Worm (Caenorhabditis elegans) whole organism, late embryonic: ENCODE results near the gene C14E2.6.

Experiments used
- C08G9.2 ChIP-seq: sonication (generic microtip); optimal IDR thresholded peaks from 2 replicates; lab custom pipeline; 2016; ENCODE audit warnings: mild to moderate bottlenecking, missing genetic modification characterization, moderate library complexity, missing compliant biosample characterization
- C38D4.7 ChIP-seq: fragments of 200-800 bp; sonication (Bioruptor generic); optimal IDR thresholded peaks from 2 replicates; lab custom pipeline; 2018; ENCODE audit warnings: mild to moderate bottlenecking, missing genetic modification characterization, moderate library complexity, missing compliant biosample characterization
- K02D7.2 ChIP-seq: sonication (generic microtip); optimal IDR thresholded peaks from 2 replicates; lab custom pipeline; 2017; ENCODE audit warnings: mild to moderate bottlenecking, missing genetic modification characterization, missing compliant biosample characterization
- T23F11.4 ChIP-seq: fragments of 200-800 bp; sonication (Bioruptor generic); optimal IDR thresholded peaks from 2 replicates; lab custom pipeline; 2018; ENCODE audit warnings: mild to moderate bottlenecking, missing genetic modification characterization, missing compliant biosample characterization
- Y22D7AL.16 ChIP-seq: sonication (generic microtip); optimal IDR thresholded peaks from 2 replicates; lab custom pipeline; 2016; ENCODE audit warnings: missing genetic modification characterization, missing compliant biosample characterization
- ahr-1 ChIP-seq: sonication (generic microtip); optimal IDR thresholded peaks from 2 replicates; lab custom pipeline; 2016; ENCODE audit warnings: missing genetic modification characterization, missing compliant biosample characterization
- ceh-14 ChIP-seq: sonication (generic microtip); optimal IDR thresholded peaks from 2 replicates; lab custom pipeline; 2016; ENCODE audit warnings: missing genotype, missing genetic modification characterization, missing compliant biosample characterization
- ceh-18 ChIP-seq: sonication (generic microtip); optimal IDR thresholded peaks from 2 replicates; lab custom pipeline; 2016; ENCODE audit warnings: missing genetic modification characterization, missing compliant biosample characterization
- ceh-19 ChIP-seq: fragments of 200-800 bp; sonication (Bioruptor generic); optimal IDR thresholded peaks from 2 replicates; lab custom pipeline; 2018; ENCODE audit warnings: mild to moderate bottlenecking, missing genetic modification characterization, missing compliant biosample characterization
- ceh-2 ChIP-seq: sonication (generic microtip); optimal IDR thresholded peaks from 2 replicates; lab custom pipeline; 2016; ENCODE audit warnings: missing genotype, missing genetic modification characterization, missing compliant biosample characterization
- ceh-48 ChIP-seq: sonication (generic microtip); optimal IDR thresholded peaks from 2 replicates; lab custom pipeline; 2016; ENCODE audit warnings: missing genetic modification characterization, inconsistent platforms, missing compliant biosample characterization
- ceh-6 ChIP-seq: fragments of 200-800 bp; sonication (Bioruptor generic); optimal IDR thresholded peaks from 2 replicates; lab custom pipeline; 2018; ENCODE audit warnings: mild to moderate bottlenecking, missing genetic modification characterization, missing compliant biosample characterization
- ceh-9 ChIP-seq: sonication (generic microtip); optimal IDR thresholded peaks from 2 replicates; lab custom pipeline; 2016; ENCODE audit warnings: mild to moderate bottlenecking, missing genetic modification characterization, inconsistent platforms, missing compliant biosample characterization
- dve-1 ChIP-seq: sonication (generic microtip); optimal IDR thresholded peaks from 2 replicates; lab custom pipeline; 2017; ENCODE audit warnings: antibody characterized with exemption, mild to moderate bottlenecking, missing genetic modification characterization, missing compliant biosample characterization
- elt-2 ChIP-seq: sonication (generic microtip); optimal IDR thresholded peaks from 2 replicates; lab custom pipeline; 2016; ENCODE audit warnings: missing genetic modification reagents, missing genetic modification characterization, missing compliant biosample characterization
- fax-1 ChIP-seq: sonication (generic microtip); optimal IDR thresholded peaks from 2 replicates; lab custom pipeline; 2016; ENCODE audit warnings: missing genotype, missing genetic modification characterization, missing compliant biosample characterization
- hlh-6 ChIP-seq: sonication (generic microtip); optimal IDR thresholded peaks from 2 replicates; lab custom pipeline; 2016; ENCODE audit warnings: missing genotype, missing genetic modification characterization, missing compliant biosample characterization
- lim-6 ChIP-seq: sonication (generic microtip); optimal IDR thresholded peaks from 2 replicates; lab custom pipeline; 2016; ENCODE audit warnings: missing genetic modification characterization, missing compliant biosample characterization
- mec-3 ChIP-seq: sonication (generic microtip); optimal IDR thresholded peaks from 2 replicates; lab custom pipeline; 2016; ENCODE audit warnings: borderline replicate concordance, missing genetic modification characterization, missing compliant biosample characterization
- nhr-11 ChIP-seq: fragments of 150-350 bp; optimal IDR thresholded peaks from 2 replicates; lab custom pipeline; 2014; ENCODE audit warnings: missing biosample characterization, missing genetic modification characterization
- npax-4 ChIP-seq: sonication (generic microtip); optimal IDR thresholded peaks from 2 replicates; lab custom pipeline; 2016; ENCODE audit warnings: missing genetic modification characterization, missing compliant biosample characterization
- pag-3 ChIP-seq: sonication (generic microtip); optimal IDR thresholded peaks from 2 replicates; lab custom pipeline; 2016; ENCODE audit warnings: missing compliant biosample characterization, missing genetic modification characterization, borderline replicate concordance
- pat-9 ChIP-seq: fragments of 200-800 bp; sonication (Bioruptor generic); optimal IDR thresholded peaks from 2 replicates; lab custom pipeline; 2018; ENCODE audit warnings: mild to moderate bottlenecking, missing genetic modification characterization, moderate library complexity, missing compliant biosample characterization
- pax-1 ChIP-seq: fragments of 150-350 bp; optimal IDR thresholded peaks from 2 replicates; lab custom pipeline; 2014; ENCODE audit warnings: missing biosample characterization, missing genetic modification characterization
- pha-2 ChIP-seq: sonication (generic microtip); optimal IDR thresholded peaks from 2 replicates; lab custom pipeline; 2017; ENCODE audit warnings: mild to moderate bottlenecking, missing genetic modification characterization, missing compliant biosample characterization
- ref-2 ChIP-seq: sonication (generic microtip); optimal IDR thresholded peaks from 2 replicates; lab custom pipeline; 2016; ENCODE audit warnings: missing genetic modification characterization, missing compliant biosample characterization
- sdc-2 ChIP-seq: sonication (generic microtip); optimal IDR thresholded peaks from 2 replicates; lab custom pipeline; 2016; ENCODE audit warnings: missing genotype, missing genetic modification characterization, missing compliant biosample characterization
- sox-2 ChIP-seq: fragments of 200-800 bp; sonication (Bioruptor generic); IDR thresholded peaks from 2 replicates; pipeline ENCODE4 v1.3.6; 2022; ENCODE audit warnings: missing genetic modification reagents, missing genetic modification characterization, missing compliant biosample characterization
- sox-4 ChIP-seq: sonication (generic microtip); optimal IDR thresholded peaks from 2 replicates; lab custom pipeline; 2017; ENCODE audit warnings: mild to moderate bottlenecking, missing genetic modification characterization, inconsistent platforms, missing compliant biosample characterization
- syd-9 ChIP-seq: sonication (generic microtip); optimal IDR thresholded peaks from 2 replicates; lab custom pipeline; 2016; ENCODE audit warnings: mild to moderate bottlenecking, missing genetic modification characterization, moderate library complexity, missing compliant biosample characterization
- tbx-2 ChIP-seq: sonication (generic microtip); optimal IDR thresholded peaks from 2 replicates; lab custom pipeline; 2016; ENCODE audit warnings: missing genetic modification characterization, missing compliant biosample characterization
- tbx-7 ChIP-seq: sonication (generic microtip); optimal IDR thresholded peaks from 2 replicates; lab custom pipeline; 2016; ENCODE audit warnings: missing genotype, missing genetic modification characterization, missing compliant biosample characterization
- unc-3 ChIP-seq, 2 experiments: fragments of 200-800 bp in 1 of 2; sonication (Bioruptor generic) in 1 of 2; sonication (generic microtip) in 1 of 2; conservative IDR thresholded peaks in 1 of 2; optimal IDR thresholded peaks in 1 of 2; 2 replicates each; pipeline versions ENCODE4 v1.3.6 to Lab custom; 2016 to 2022; ENCODE audit warnings: missing compliant biosample characterization in 2 of 2, missing genetic modification characterization in 2 of 2, missing genetic modification reagents in 1 of 2
- unc-42 ChIP-seq: sonication (generic microtip); optimal IDR thresholded peaks from 2 replicates; lab custom pipeline; 2016; ENCODE audit warnings: missing genotype, missing genetic modification characterization, missing compliant biosample characterization
- unc-55 ChIP-seq: sonication (generic microtip); optimal IDR thresholded peaks from 2 replicates; lab custom pipeline; 2017; ENCODE audit warnings: missing biosample characterization, missing genetic modification reagents, missing genetic modification characterization
- ztf-16 ChIP-seq: sonication (generic microtip); optimal IDR thresholded peaks from 2 replicates; lab custom pipeline; 2017; ENCODE audit warnings: missing genetic modification characterization, missing compliant biosample characterization

Gene C14E2.6

ce11 chrX:1852636-1853035, 22.8 kb upstream of the C14E2.6 start, which contains the start of gene ceh-21:
ceh-21 (minus strand) TSS chrX:1852736.
- no peak for TF ChIP-seq ceh-19
- TF ChIP-seq nhr-11 (tag; lab: Kevin White, UChicago), result no peak
- no peak for TF ChIP-seq Y22D7AL.16 (tag; lab: Kevin White, UChicago)
- TF ChIP-seq sdc-2, result no peak
- TF ChIP-seq K02D7.2 (tag; lab: Kevin White, UChicago), result no peak
- no peak for TF ChIP-seq pha-2 (tag; lab: Kevin White, UChicago)
- no peak for TF ChIP-seq mec-3 (tag; lab: Kevin White, UChicago)
- no peak for TF ChIP-seq pat-9

ce11 chrX:1850525-1850924, 20.7 kb upstream of the C14E2.6 start:
- no peak for TF ChIP-seq sdc-2
- no peak for TF ChIP-seq ceh-48 (tag; lab: Kevin White, UChicago)
- TF ChIP-seq unc-55 (GFP tag; lab: Kevin White, UChicago), result no peak
- TF ChIP-seq ahr-1 (tag; lab: Kevin White, UChicago), result no peak
- no peak for TF ChIP-seq fax-1 (tag; lab: Kevin White, UChicago)
- no peak for TF ChIP-seq ceh-2
- TF ChIP-seq dve-1 (tag; lab: Kevin White, UChicago), result no peak
- TF ChIP-seq pag-3 (tag; lab: Kevin White, UChicago), result no peak
- TF ChIP-seq lim-6 (tag; lab: Kevin White, UChicago), result no peak
- TF ChIP-seq ceh-18 (tag; lab: Kevin White, UChicago), result no peak
- no peak for TF ChIP-seq unc-42 (tag; lab: Kevin White, UChicago)
- no peak for TF ChIP-seq tbx-2 (tag; lab: Kevin White, UChicago)
- no peak for TF ChIP-seq sox-4 (tag; lab: Kevin White, UChicago)

- TF ChIP-seq syd-9 (tag; lab: Kevin White, UChicago) (no peak), ahr-1 (tag; lab: Kevin White, UChicago) (no peak), C38D4.7 (GFP tag; lab: Kevin White, UChicago) (no peak), T23F11.4 (GFP tag; lab: Kevin White, UChicago) (no peak), ceh-6 (GFP tag; lab: Kevin White, UChicago) (no peak), ztf-16 (tag; lab: Kevin White, UChicago) (no peak), ceh-14 (tag; lab: Kevin White, UChicago) (no peak), pax-1 (tag; lab: Kevin White, UChicago) (no peak), npax-4 (tag; lab: Kevin White, UChicago) (no peak), ceh-9 (no peak), sox-2 (GFP tag; lab: Robert Waterston, UW) (no peak), unc-3 (GFP tag; conservative IDR thresholded peaks at IDR 0.05; lab: Robert Waterston, UW) (no peak), unc-3 (tag; optimal IDR thresholded peaks at IDR 0.05; lab: Kevin White, UChicago) (no peak), ceh-18 (tag; lab: Kevin White, UChicago) (no peak), pha-2 (tag; lab: Kevin White, UChicago) (no peak), tbx-7 (tag; lab: Kevin White, UChicago) (no peak), C08G9.2 (tag; lab: Kevin White, UChicago) (no peak)
- TF ChIP-seq, all 69 proteins: peak for 0
These were observed 18.7 kb upstream of the C14E2.6 start, which contains the start of gene ceh-41 for ce11 chrX:1848575-1848974. ceh-41 (minus strand) TSS chrX:1848675.

ce11 chrX:1847685-1848084, 17.8 kb upstream of the C14E2.6 start:
- TF ChIP-seq pat-9, result no peak
- TF ChIP-seq hlh-6 (tag; lab: Kevin White, UChicago), result no peak
- TF ChIP-seq npax-4 (tag; lab: Kevin White, UChicago), result no peak
- no peak for TF ChIP-seq ztf-16 (tag; lab: Kevin White, UChicago)
- no peak for TF ChIP-seq ref-2
- TF ChIP-seq sdc-2, result no peak
- no peak for TF ChIP-seq elt-2
